Worm (Caenorhabditis elegans): ENCODE measurements around the gene ZK632.2.

ZK632.2 gene

DNA sequence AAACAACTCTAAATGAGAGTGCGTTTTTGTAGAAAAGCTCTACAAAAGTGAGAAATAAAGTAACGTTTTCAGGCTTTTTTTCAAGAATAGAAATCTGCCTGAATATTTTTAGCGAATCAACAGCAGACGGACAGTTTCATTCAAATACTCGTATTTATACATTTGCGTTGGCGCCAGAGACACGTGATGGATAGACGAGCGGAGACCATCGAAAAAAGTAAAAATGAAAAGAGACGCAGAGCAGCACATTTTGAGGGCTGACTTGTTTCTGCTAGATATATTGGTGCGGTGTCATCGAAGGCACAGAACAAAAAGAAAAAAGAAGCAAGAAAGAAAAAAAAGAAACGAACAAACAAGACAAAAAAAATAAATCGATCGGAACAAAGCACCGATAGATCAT, 27.1 kb downstream of the ZK632.2 start (continued):
- TF ChIP-seq nhr-76 (tag; optimal IDR thresholded peaks at IDR 0.05), result no peak
- TF ChIP-seq nhr-41 (GFP tag; IDR thresholded peaks at IDR 0.05), result no peak
- TF ChIP-seq fos-1 (tag; optimal IDR thresholded peaks at IDR 0.05), result no peak
- TF ChIP-seq nhr-28 (tag; optimal IDR thresholded peaks at IDR 0.05), result peak; percentile 17
- TF ChIP-seq jun-1 (tag; optimal IDR thresholded peaks at IDR 0.05), result no peak
- TF ChIP-seq madf-5 (GFP tag; IDR thresholded peaks at IDR 0.05), result no peak
- TF ChIP-seq skn-1 (tag; optimal IDR thresholded peaks at IDR 0.05), result no peak
- peak; percentile 66 for TF ChIP-seq ama-1 (optimal IDR thresholded peaks at IDR 0.05)
- TF ChIP-seq ceh-82 (tag; optimal IDR thresholded peaks at IDR 0.05), result no peak
- no peak for TF ChIP-seq ceh-28 (tag; optimal IDR thresholded peaks at IDR 0.05)
- TF ChIP-seq T20F7.1 (GFP tag; optimal IDR thresholded peaks at IDR 0.05), result peak; percentile 24
- TF ChIP-seq cey-2 (tag; optimal IDR thresholded peaks at IDR 0.05; ENCODE audit: borderline replicate concordance, insufficient read depth), result no peak
- 0 out of 2 replicates have a peak, but pooled peaks have one; percentile 63 for TF ChIP-seq zfp-3 (GFP tag; conservative IDR thresholded peaks at IDR 0.05)
- no peak for TF ChIP-seq Y105C5A.15 (GFP tag; IDR thresholded peaks at IDR 0.05)
- no peak for TF ChIP-seq set-16 (GFP tag; IDR thresholded peaks at IDR 0.05)
- TF ChIP-seq zfp-2 (tag; optimal IDR thresholded peaks at IDR 0.05), result no peak
- TF ChIP-seq snpc-4 (tag; optimal IDR thresholded peaks at IDR 0.05), result no peak
- TF ChIP-seq madf-9 (GFP tag; conservative IDR thresholded peaks at IDR 0.05), result no peak
- TF ChIP-seq snpc-1.2 (GFP tag; IDR thresholded peaks at IDR 0.05), result no peak
- TF ChIP-seq ceh-20 (GFP tag; IDR thresholded peaks at IDR 0.05), result peak; percentile 56; the same call in 1 of the 2 replicates
- 0 out of 2 replicates have a peak, but pooled peaks have one; percentile 11 for TF ChIP-seq hmg-1.1 (GFP tag; IDR thresholded peaks at IDR 0.05)
- no peak for TF ChIP-seq attf-4 (tag; optimal IDR thresholded peaks at IDR 0.05)
- no peak for TF ChIP-seq egl-43 (GFP tag; IDR thresholded peaks at IDR 0.05)
- peak; percentile 27 for TF ChIP-seq nhr-11 (tag; optimal IDR thresholded peaks at IDR 0.05)
- TF ChIP-seq lsy-2 (tag; optimal IDR thresholded peaks at IDR 0.05), result peak in 1 of 2 experiments; percentile 82
- TF ChIP-seq daf-16 (GFP tag; optimal IDR thresholded peaks at IDR 0.05), result no peak
- peak; percentile 49 for TF ChIP-seq daf-16 (tag; optimal IDR thresholded peaks at IDR 0.05)
- TF ChIP-seq daf-8 (GFP tag; IDR thresholded peaks at IDR 0.05), result no peak
- peak; percentile 7; the same call in 1 of the 2 replicates for TF ChIP-seq T26A8.4 (GFP tag; IDR thresholded peaks at IDR 0.05)
- no peak for TF ChIP-seq R02D3.7 (tag; optimal IDR thresholded peaks at IDR 0.05)
- no peak for TF ChIP-seq unc-130 (GFP tag; optimal IDR thresholded peaks at IDR 0.05)
- TF ChIP-seq nhr-48 (tag; optimal IDR thresholded peaks at IDR 0.05), result no peak
- TF ChIP-seq tra-1 (GFP tag; IDR thresholded peaks at IDR 0.05), result no peak
- TF ChIP-seq ZK337.2 (GFP tag; IDR thresholded peaks at IDR 0.05), result no peak
- 0 out of 2 replicates have a peak, but pooled peaks have one; percentile 49 for TF ChIP-seq Y75B8A.6 (GFP tag; IDR thresholded peaks at IDR 0.05)
- TF ChIP-seq zag-1 (tag; optimal IDR thresholded peaks at IDR 0.05), result no peak
- TF ChIP-seq duxl-1 (tag; optimal IDR thresholded peaks at IDR 0.05; ENCODE audit: poor library complexity), result peak; percentile 38
- TF ChIP-seq mxl-3 (GFP tag; optimal IDR thresholded peaks at IDR 0.05), result peak; percentile 21
- TF ChIP-seq lir-3 (tag; optimal IDR thresholded peaks at IDR 0.05), result no peak
- no peak for TF ChIP-seq nhr-42 (GFP tag; IDR thresholded peaks at IDR 0.05)
- no peak for TF ChIP-seq ceh-44 (GFP tag; IDR thresholded peaks at IDR 0.05)
- TF ChIP-seq F37D6.2 (tag; optimal IDR thresholded peaks at IDR 0.05), result no peak
- no peak for TF ChIP-seq daf-12 (tag; optimal IDR thresholded peaks at IDR 0.05)
- TF ChIP-seq fkh-10 (GFP tag; optimal IDR thresholded peaks at IDR 0.05), result no peak
- TF ChIP-seq pha-4 (GFP tag; IDR thresholded peaks at IDR 0.05), result peak; percentile 62; the same call in 1 of the 2 replicates
- no peak for TF ChIP-seq pha-4 (tag; optimal IDR thresholded peaks at IDR 0.05)
- peak; percentile 62 for TF ChIP-seq lin-38 (GFP tag; IDR thresholded peaks at IDR 0.05)
- no peak for TF ChIP-seq pqm-1 (tag; optimal IDR thresholded peaks at IDR 0.05)
- no peak for TF ChIP-seq unc-39 (tag; optimal IDR thresholded peaks at IDR 0.05)
- peak; percentile 70 for TF ChIP-seq mep-1 (tag; optimal IDR thresholded peaks at IDR 0.05)
- TF ChIP-seq dmd-6 (GFP tag; IDR thresholded peaks at IDR 0.05), result peak; percentile 21; the same call in 1 of the 2 replicates
- no peak for TF ChIP-seq aly-2 (tag; optimal IDR thresholded peaks at IDR 0.05)
- no peak for TF ChIP-seq ctbp-1 (GFP tag; IDR thresholded peaks at IDR 0.05)

Data from whole organism, L4 larva.